Fruit fly (Drosophila melanogaster) whole organism: Measurements from ENCODE around the gene CG33934.

Experiments
- CG8478 ChIP-seq: fragments of >200 bp; optimal IDR thresholded peaks from 2 replicates; lab custom pipeline; 2018; ENCODE audit warnings: inconsistent platforms
- Dll ChIP-seq: fragments of >200 bp; optimal IDR thresholded peaks from 2 replicates; lab custom pipeline; 2017
- EcR ChIP-seq, 2 experiments: fragments of >200 bp; optimal IDR thresholded peaks; 2 replicates each; lab custom pipeline; 2017; ENCODE audit warnings: missing biosample characterization in 2 of 2, missing genetic modification characterization in 2 of 2, missing genetic modification reagents in 2 of 2
- pan ChIP-seq: fragments of >200 bp; optimal IDR thresholded peaks from 2 replicates; lab custom pipeline; 2017
- psq ChIP-seq: fragments of >200 bp; optimal IDR thresholded peaks from 2 replicates; lab custom pipeline; 2017
- usp ChIP-seq: fragments of >200 bp; optimal IDR thresholded peaks from 2 replicates; lab custom pipeline; 2017; ENCODE audit warnings: missing biosample characterization, missing genetic modification characterization, mixed read lengths

Gene CG33934

dm6 chr3R:20042457-20042856 is at the start of gene CG33934, which contains the start of gene Indy-2:
CG33934 (plus strand) TSS chr3R:20042757.
Indy-2 (plus strand) TSS chr3R:20042757.
- no peak for TF ChIP-seq Dll (lab: Kevin White, UChicago)
- TF ChIP-seq pan: no peak
- no peak for TF ChIP-seq psq (lab: Kevin White, UChicago)
- TF ChIP-seq CG8478 (lab: Kevin White, UChicago): no peak
- no peak for TF ChIP-seq usp (GFP tag; lab: Kevin White, UChicago)
- no peak for TF ChIP-seq EcR (GFP tag; optimal IDR thresholded peaks at IDR 0.05; lab: Kevin White, UChicago)

- no peak for TF ChIP-seq psq (lab: Kevin White, UChicago)
- TF ChIP-seq CG8478 (lab: Kevin White, UChicago): no peak
- TF ChIP-seq EcR (GFP tag; optimal IDR thresholded peaks at IDR 0.05; lab: Kevin White, UChicago): no peak
- TF ChIP-seq Dll (lab: Kevin White, UChicago): no peak
- no peak for TF ChIP-seq usp (GFP tag; lab: Kevin White, UChicago)
- TF ChIP-seq pan: no peak
Measured at dm6 chr3R:19995408-19995807, 47.1 kb upstream of the CG33934 start.

dm6 chr3R:19996433-19996832 is 46.1 kb upstream of the CG33934 start:
- TF ChIP-seq pan: no peak
- no peak for TF ChIP-seq usp (GFP tag; lab: Kevin White, UChicago)
- TF ChIP-seq Dll (lab: Kevin White, UChicago): no peak
- no peak for TF ChIP-seq EcR (GFP tag; optimal IDR thresholded peaks at IDR 0.05; lab: Kevin White, UChicago)
- no peak for TF ChIP-seq psq (lab: Kevin White, UChicago)
- TF ChIP-seq CG8478 (lab: Kevin White, UChicago): no peak

dm6 chr3R:19997526-19998070 is 45.0 kb upstream of the CG33934 start:
- no peak for TF ChIP-seq usp (GFP tag; lab: Kevin White, UChicago)
- no peak for TF ChIP-seq Dll (lab: Kevin White, UChicago)

- TF ChIP-seq CG8478 (lab: Kevin White, UChicago) (no peak), pan (no peak), psq (lab: Kevin White, UChicago) (no peak), Dll (lab: Kevin White, UChicago) (no peak), usp (GFP tag; lab: Kevin White, UChicago) (no peak), EcR (GFP tag; optimal IDR thresholded peaks at IDR 0.05; lab: Kevin White, UChicago) (no peak)
Measured at dm6 chr3R:19998418-19998817, 44.1 kb upstream of the CG33934 start.

- TF ChIP-seq CG8478 (lab: Kevin White, UChicago) (no peak), pan (peak; percentile 76), Dll (lab: Kevin White, UChicago) (no peak)
Measured at dm6 chr3R:19999474-19999873, 43.1 kb upstream of the CG33934 start.

- TF ChIP-seq psq (lab: Kevin White, UChicago) (no peak), usp (GFP tag; lab: Kevin White, UChicago) (no peak), CG8478 (lab: Kevin White, UChicago) (no peak), Dll (lab: Kevin White, UChicago) (no peak), pan (no peak), EcR (GFP tag; optimal IDR thresholded peaks at IDR 0.05; lab: Kevin White, UChicago) (no peak)
Measured at dm6 chr3R:20001595-20001997, 41.0 kb upstream of the CG33934 start.

- TF ChIP-seq EcR (GFP tag; optimal IDR thresholded peaks at IDR 0.05; lab: Kevin White, UChicago) (no peak), psq (lab: Kevin White, UChicago) (no peak)
Measured at dm6 chr3R:20004697-20005096, 37.9 kb upstream of the CG33934 start.

- no peak for TF ChIP-seq Dll (lab: Kevin White, UChicago)
- TF ChIP-seq pan: no peak
- TF ChIP-seq psq (lab: Kevin White, UChicago): no peak
- TF ChIP-seq CG8478 (lab: Kevin White, UChicago): no peak
- no peak for TF ChIP-seq usp (GFP tag; lab: Kevin White, UChicago)
- no peak for TF ChIP-seq EcR (GFP tag; optimal IDR thresholded peaks at IDR 0.05; lab: Kevin White, UChicago)
Measured at dm6 chr3R:20006617-20007016, 35.9 kb upstream of the CG33934 start.

- TF ChIP-seq psq (lab: Kevin White, UChicago): no peak
- no peak for TF ChIP-seq EcR (GFP tag; optimal IDR thresholded peaks at IDR 0.05; lab: Kevin White, UChicago)
- no peak for TF ChIP-seq Dll (lab: Kevin White, UChicago)
- TF ChIP-seq CG8478 (lab: Kevin White, UChicago): no peak
- TF ChIP-seq usp (GFP tag; lab: Kevin White, UChicago): no peak
- no peak for TF ChIP-seq pan
Measured at dm6 chr3R:20007399-20008285, 34.9 kb upstream of the CG33934 start.

- TF ChIP-seq EcR (GFP tag; optimal IDR thresholded peaks at IDR 0.05; lab: Kevin White, UChicago): no peak
- no peak for TF ChIP-seq pan
- TF ChIP-seq usp (GFP tag; lab: Kevin White, UChicago): no peak
- no peak for TF ChIP-seq Dll (lab: Kevin White, UChicago)
- peak; percentile 48 for TF ChIP-seq psq (lab: Kevin White, UChicago)
- TF ChIP-seq CG8478 (lab: Kevin White, UChicago): no peak
Measured at dm6 chr3R:20008372-20009051, 34.0 kb upstream of the CG33934 start, which contains the start of the genes Hs6st and MED25. Hs6st (minus strand) TSS chr3R:20008512. MED25 (plus strand) TSS chr3R:20008947.
